Worm (Caenorhabditis elegans) whole organism, mixed stage, embryonic: ENCODE results near the gene K10C8.4.

Experiments used
- ceh-43 ChIP-seq: fragments of 200-800 bp; sonication (Bioruptor generic); optimal IDR thresholded peaks from 2 replicates; lab custom pipeline; 2018; ENCODE audit warnings: mild to moderate bottlenecking, missing genetic modification characterization, moderate library complexity, missing compliant biosample characterization
- ces-1 ChIP-seq: fragments of 150-350 bp; optimal IDR thresholded peaks from 2 replicates; lab custom pipeline; 2014; ENCODE audit warnings: missing biosample characterization, missing genetic modification reagents, missing genetic modification characterization
- elt-3 ChIP-seq: fragments of 150-350 bp; optimal IDR thresholded peaks from 2 replicates; lab custom pipeline; 2014; ENCODE audit warnings: missing biosample characterization, missing genetic modification characterization
- hlh-1 ChIP-seq: fragments of 150-350 bp; optimal IDR thresholded peaks from 2 replicates; lab custom pipeline; 2014; ENCODE audit warnings: missing biosample characterization, missing genetic modification reagents, missing genetic modification characterization
- nhr-237 ChIP-seq: fragments of 150-350 bp; optimal IDR thresholded peaks from 2 replicates; lab custom pipeline; 2014; ENCODE audit warnings: missing biosample characterization, missing genetic modification characterization
- nhr-76 ChIP-seq: sonication (generic microtip); optimal IDR thresholded peaks from 2 replicates; lab custom pipeline; 2017; ENCODE audit warnings: missing biosample characterization, missing genetic modification characterization
- pha-4 ChIP-seq: fragments of 150-350 bp; optimal IDR thresholded peaks from 2 replicates; lab custom pipeline; 2018; ENCODE audit warnings: missing biosample characterization, missing genetic modification reagents, missing genetic modification characterization
- unc-120 ChIP-seq: sonication (generic microtip); optimal IDR thresholded peaks from 2 replicates; lab custom pipeline; 2017; ENCODE audit warnings: missing genetic modification characterization, missing compliant biosample characterization; ENCODE audit not compliant: poor library complexity, severe bottlenecking
- ztf-11 ChIP-seq: fragments of 150-350 bp; optimal IDR thresholded peaks from 2 replicates; lab custom pipeline; 2014; ENCODE audit warnings: missing biosample characterization, missing genetic modification characterization

ce11 chrV:12732734-12733133, 36.7 kb downstream of the K10C8.4 start:
- TF ChIP-seq unc-120 (no peak), hlh-1 (tag; lab: Kevin White, UChicago) (no peak), ztf-11 (tag; lab: Kevin White, UChicago) (no peak), nhr-76 (tag; lab: Kevin White, UChicago) (no peak), ceh-43 (GFP tag; lab: Kevin White, UChicago) (no peak), nhr-237 (no peak), pha-4 (tag; lab: Kevin White, UChicago) (no peak), ces-1 (no peak), elt-3 (tag; lab: Kevin White, UChicago) (no peak)
